Comparison of ENCODE assay signal across 5 worm cellular contexts in genomic region chrX:10477172-10477985, ce11.
TF ChIP-seq lines count a peak whose summit lies in the region.

No protein-coding gene starts in this region.

TF ChIP-seq in whole organism, L1 larva, 84 proteins besides CTCF, POLR2A, EP300 and RAD21:
- TF ChIP-seq lin-14 (GFP tag; optimal IDR thresholded peaks at IDR 0.05; lab: Kevin White, UChicago) = peak; percentile 9
- TF ChIP-seq nhr-20 (tag; optimal IDR thresholded peaks at IDR 0.05; lab: Kevin White, UChicago) = no peak
- TF ChIP-seq jun-1 (tag; optimal IDR thresholded peaks at IDR 0.05; lab: Kevin White, UChicago) = peak; percentile 11
- no peak for TF ChIP-seq nhr-84 (tag; optimal IDR thresholded peaks at IDR 0.05; lab: Kevin White, UChicago)
- no peak for TF ChIP-seq C34B4.2 (tag; optimal IDR thresholded peaks at IDR 0.05; lab: Kevin White, UChicago)

TF ChIP-seq in whole organism, L2 larva, 48 proteins besides CTCF, POLR2A, EP300 and RAD21:
- TF ChIP-seq fos-1 (tag; optimal IDR thresholded peaks at IDR 0.05; lab: Kevin White, UChicago) (peak; percentile 93), dmd-4 (tag; optimal IDR thresholded peaks at IDR 0.05; lab: Kevin White, UChicago) (no peak), crh-2 (tag; optimal IDR thresholded peaks at IDR 0.05; lab: Kevin White, UChicago) (peak; percentile 68), lsy-2 (tag; optimal IDR thresholded peaks at IDR 0.05; lab: Kevin White, UChicago) (peak in 1 of 2 experiments; percentile 4), ama-1 (optimal IDR thresholded peaks at IDR 0.05; lab: Kevin White, UChicago) (no peak), F13H6.1 (tag; optimal IDR thresholded peaks at IDR 0.05; lab: Kevin White, UChicago) (peak; percentile 49), sma-9 (GFP tag; optimal IDR thresholded peaks at IDR 0.05; lab: Kevin White, UChicago) (peak; percentile 53), sma-9 (tag; optimal IDR thresholded peaks at IDR 0.05; lab: Kevin White, UChicago) (no peak), sem-4 (tag; optimal IDR thresholded peaks at IDR 0.05; lab: Kevin White, UChicago) (no peak), skn-1 (tag; optimal IDR thresholded peaks at IDR 0.05; lab: Kevin White, UChicago) (peak; percentile 38), nhr-11 (tag; optimal IDR thresholded peaks at IDR 0.05; lab: Kevin White, UChicago) (no peak), unc-62 (GFP tag; optimal IDR thresholded peaks at IDR 0.05; lab: Kevin White, UChicago) (no peak), peb-1 (tag; optimal IDR thresholded peaks at IDR 0.05; lab: Kevin White, UChicago) (no peak), gmeb-1 (tag; optimal IDR thresholded peaks at IDR 0.05; lab: Kevin White, UChicago) (peak; percentile 11), sma-3 (GFP tag; optimal IDR thresholded peaks at IDR 0.05; lab: Kevin White, UChicago) (peak; percentile 1)

TF ChIP-seq in whole organism, L3 larva, 47 proteins besides CTCF, POLR2A, EP300 and RAD21:
- TF ChIP-seq ztf-4 (tag; optimal IDR thresholded peaks at IDR 0.05; lab: Kevin White, UChicago) (no peak), jun-1 (tag; optimal IDR thresholded peaks at IDR 0.05; lab: Kevin White, UChicago) (peak; percentile 70), fkh-2 (tag; optimal IDR thresholded peaks at IDR 0.05; lab: Kevin White, UChicago) (no peak), eor-1 (tag; optimal IDR thresholded peaks at IDR 0.05; lab: Kevin White, UChicago) (no peak), nhr-237 (tag; optimal IDR thresholded peaks at IDR 0.05; lab: Kevin White, UChicago) (no peak), snpc-4 (tag; optimal IDR thresholded peaks at IDR 0.05; lab: Kevin White, UChicago) (no peak), pqm-1 (tag; optimal IDR thresholded peaks at IDR 0.05; lab: Kevin White, UChicago) (peak; percentile 93), pha-4 (tag; optimal IDR thresholded peaks at IDR 0.05; lab: Kevin White, UChicago) (peak; percentile 65)

TF ChIP-seq in whole organism, L4 larva, 104 proteins besides CTCF, POLR2A, EP300 and RAD21 (continues in another document):
- TF ChIP-seq mes-2 (tag; optimal IDR thresholded peaks at IDR 0.05; lab: Kevin White, UChicago; ENCODE audit: poor library complexity, severe bottlenecking) (no peak), pqm-1 (tag; optimal IDR thresholded peaks at IDR 0.05; lab: Kevin White, UChicago) (peak; percentile 96), lin-1 (GFP tag; IDR thresholded peaks at IDR 0.05; lab: Robert Waterston, UW) (peak; percentile 56; the same call in 1 of the 2 replicates), nhr-76 (tag; optimal IDR thresholded peaks at IDR 0.05; lab: Kevin White, UChicago) (no peak), nhr-25 (tag; optimal IDR thresholded peaks at IDR 0.05; lab: Kevin White, UChicago; ENCODE audit: borderline replicate concordance, insufficient read depth) (no peak), hif-1 (tag; optimal IDR thresholded peaks at IDR 0.05; lab: Kevin White, UChicago) (no peak), rbr-2 (tag; optimal IDR thresholded peaks at IDR 0.05; lab: Kevin White, UChicago) (no peak), ceh-62 (tag; optimal IDR thresholded peaks at IDR 0.05; lab: Kevin White, UChicago) (no peak), lin-29 (GFP tag; IDR thresholded peaks at IDR 0.05; lab: Robert Waterston, UW) (no peak), arid-1 (GFP tag; conservative IDR thresholded peaks at IDR 0.05; lab: Robert Waterston, UW) (no peak), zip-2 (tag; optimal IDR thresholded peaks at IDR 0.05; lab: Kevin White, UChicago) (no peak), snpc-1.2 (GFP tag; IDR thresholded peaks at IDR 0.05; lab: Robert Waterston, UW) (no peak), nhr-77 (tag; optimal IDR thresholded peaks at IDR 0.05; lab: Kevin White, UChicago) (peak; percentile 27), Y105C5A.15 (GFP tag; IDR thresholded peaks at IDR 0.05; lab: Robert Waterston, UW) (no peak), mdt-29 (GFP tag; IDR thresholded peaks at IDR 0.05; lab: Robert Waterston, UW) (no peak), nhr-102 (tag; optimal IDR thresholded peaks at IDR 0.05; lab: Kevin White, UChicago) (peak; percentile 46), daf-12 (tag; optimal IDR thresholded peaks at IDR 0.05; lab: Kevin White, UChicago) (no peak), daf-19 (GFP tag; conservative IDR thresholded peaks at IDR 0.05; lab: Robert Waterston, UW) (no peak), nhr-6 (tag; optimal IDR thresholded peaks at IDR 0.05; lab: Kevin White, UChicago) (no peak), nhr-111 (GFP tag; optimal IDR thresholded peaks at IDR 0.05; lab: Kevin White, UChicago) (no peak), dve-1 (tag; optimal IDR thresholded peaks at IDR 0.05; lab: Kevin White, UChicago; ENCODE audit: insufficient read depth) (peak; percentile 83), nhr-48 (tag; optimal IDR thresholded peaks at IDR 0.05; lab: Kevin White, UChicago) (peak; percentile 33), lsy-2 (tag; optimal IDR thresholded peaks at IDR 0.05; lab: Kevin White, UChicago) (peak in 1 of 2 experiments; percentile 19), daf-16 (GFP tag; optimal IDR thresholded peaks at IDR 0.05; lab: Kevin White, UChicago) (peak in 1 of 2 experiments; percentile 85), daf-16 (tag; optimal IDR thresholded peaks at IDR 0.05; lab: Kevin White, UChicago) (peak; percentile 98), nhr-11 (tag; optimal IDR thresholded peaks at IDR 0.05; lab: Kevin White, UChicago) (no peak), dmd-9 (GFP tag; IDR thresholded peaks at IDR 0.05; lab: Robert Waterston, UW) (no peak), unc-62 (GFP tag; optimal IDR thresholded peaks at IDR 0.05 in 1 of 2; lab: Kevin White, UChicago) (peak in 1 of 2 experiments; percentile 98), unc-62 (tag; optimal IDR thresholded peaks at IDR 0.05; lab: Kevin White, UChicago) (no peak), lir-3 (tag; optimal IDR thresholded peaks at IDR 0.05; lab: Kevin White, UChicago) (no peak), duxl-1 (tag; optimal IDR thresholded peaks at IDR 0.05; lab: Kevin White, UChicago; ENCODE audit: poor library complexity) (no peak), nhr-42 (GFP tag; IDR thresholded peaks at IDR 0.05; lab: Robert Waterston, UW) (no peak), aha-1 (tag; lab: Kevin White, UChicago) (no peak), php-3 (GFP tag; IDR thresholded peaks at IDR 0.05; lab: Robert Waterston, UW) (peak; percentile 61)

TF ChIP-seq in whole organism, young adult, 124 proteins besides CTCF, POLR2A, EP300 and RAD21:
- TF ChIP-seq nhr-80 (tag; optimal IDR thresholded peaks at IDR 0.05; lab: Kevin White, UChicago) (peak; percentile 90), cebp-2 (GFP tag; IDR thresholded peaks at IDR 0.05; lab: Robert Waterston, UW) (no peak)
TF ChIP-seq in whole organism, young adult: peak in this region for 1.
